Worm (Caenorhabditis elegans) whole organism, young adult: ENCODE data around the gene coq-8.

Source experiments
- D2030.7 ChIP-seq: fragments of 200-800 bp; sonication (Bioruptor generic); IDR thresholded peaks from 2 replicates; pipeline ENCODE4 v1.3.6; 2022; ENCODE audit warnings: missing genetic modification reagents, missing genetic modification characterization, missing compliant biosample characterization
- F23B12.7 ChIP-seq: sonication (generic microtip); optimal IDR thresholded peaks from 2 replicates; lab custom pipeline; 2017; ENCODE audit warnings: missing genetic modification characterization, mild to moderate bottlenecking, missing compliant biosample characterization, antibody characterized with exemption, moderate library complexity; ENCODE audit not compliant: insufficient read depth
- F33H1.4 ChIP-seq: fragments of 200-800 bp; sonication (Bioruptor generic); IDR thresholded peaks from 2 replicates; pipeline ENCODE4 v1.3.6; 2022; ENCODE audit warnings: missing genetic modification reagents, missing genetic modification characterization, missing compliant biosample characterization
- F39B2.1 ChIP-seq: fragments of 200-800 bp; sonication (Bioruptor generic); IDR thresholded peaks from 2 replicates; pipeline ENCODE4 v1.3.6; 2022; ENCODE audit warnings: missing genetic modification reagents, missing genetic modification characterization, missing compliant biosample characterization
- F52B5.7 ChIP-seq: sonication (generic microtip); optimal IDR thresholded peaks from 2 replicates; lab custom pipeline; 2016; ENCODE audit warnings: mild to moderate bottlenecking, missing genetic modification characterization, missing compliant biosample characterization
- F55B11.4 ChIP-seq: sonication (generic microtip); optimal IDR thresholded peaks from 2 replicates; lab custom pipeline; 2016; ENCODE audit warnings: missing compliant biosample characterization, missing genetic modification characterization, borderline replicate concordance; ENCODE audit not compliant: insufficient read depth
- ZK185.1 ChIP-seq: sonication (generic microtip); optimal IDR thresholded peaks from 2 replicates; lab custom pipeline; 2016; ENCODE audit warnings: mild to moderate bottlenecking, missing genetic modification characterization, missing compliant biosample characterization; ENCODE audit not compliant: poor library complexity, severe bottlenecking
- ama-1 ChIP-seq, 3 experiments: fragments of 150-350 bp in 1 of 3; sonication (generic microtip) in 2 of 3; optimal IDR thresholded peaks; 2 replicates each; lab custom pipeline; 2014 to 2018; ENCODE audit warnings: missing biosample characterization in 2 of 3, missing genetic modification characterization in 2 of 3, missing genetic modification reagents in 2 of 3
- athp-1 ChIP-seq: sonication (generic microtip); optimal IDR thresholded peaks from 2 replicates; lab custom pipeline; 2017; ENCODE audit warnings: mild to moderate bottlenecking, missing genetic modification characterization, missing compliant biosample characterization
- ceh-40 ChIP-seq: fragments of 200-800 bp; sonication (Bioruptor generic); IDR thresholded peaks from 2 replicates; pipeline ENCODE4 v1.3.6; 2022; ENCODE audit warnings: missing genetic modification characterization, missing compliant biosample characterization
- ceh-58 ChIP-seq: fragments of 200-800 bp; sonication (Bioruptor generic); IDR thresholded peaks from 2 replicates; pipeline ENCODE4 v1.3.6; 2022; ENCODE audit warnings: missing genetic modification characterization, missing compliant biosample characterization
- ceh-79 ChIP-seq: sonication (generic microtip); optimal IDR thresholded peaks from 2 replicates; lab custom pipeline; 2017; ENCODE audit warnings: mild to moderate bottlenecking, missing genetic modification characterization, missing compliant biosample characterization
- chd-7 ChIP-seq: sonication (generic microtip); optimal IDR thresholded peaks from 2 replicates; lab custom pipeline; 2016; ENCODE audit warnings: mild to moderate bottlenecking, missing genetic modification characterization, moderate library complexity, missing compliant biosample characterization
- efl-1 ChIP-seq: fragments of 150-350 bp; optimal IDR thresholded peaks from 2 replicates; lab custom pipeline; 2014; ENCODE audit warnings: missing biosample characterization, missing genetic modification reagents, missing genetic modification characterization
- egrh-3 ChIP-seq: fragments of 200-800 bp; sonication (Bioruptor generic); IDR thresholded peaks from 2 replicates; pipeline ENCODE4 v1.3.6; 2022; ENCODE audit warnings: missing genetic modification reagents, missing genetic modification characterization, missing compliant biosample characterization
- hsf-1 ChIP-seq: fragments of 200-800 bp; sonication (Bioruptor generic); IDR thresholded peaks from 2 replicates; pipeline ENCODE4 v1.3.6; 2022; ENCODE audit warnings: missing genetic modification reagents, missing genetic modification characterization, missing compliant biosample characterization
- lag-1 ChIP-seq: fragments of 200-800 bp; sonication (Bioruptor generic); IDR thresholded peaks from 2 replicates; pipeline ENCODE4 v1.3.6; 2022; ENCODE audit warnings: missing genetic modification reagents, missing genetic modification characterization, missing compliant biosample characterization
- let-526 ChIP-seq: fragments of 200-800 bp; sonication (Bioruptor generic); IDR thresholded peaks from 2 replicates; pipeline ENCODE4 v1.3.6; 2022; ENCODE audit warnings: missing genetic modification reagents, missing genetic modification characterization, missing compliant biosample characterization
- let-607 ChIP-seq, 2 experiments: fragments of 200-800 bp in 1 of 2; sonication (Bioruptor generic) in 1 of 2; sonication (generic microtip) in 1 of 2; optimal IDR thresholded peaks; 2 replicates each; lab custom pipeline; 2016 to 2018; ENCODE audit warnings: mild to moderate bottlenecking in 2 of 2, missing compliant biosample characterization in 2 of 2, missing genetic modification characterization in 2 of 2, moderate library complexity in 2 of 2, missing genotype in 1 of 2
- lin-54 ChIP-seq: fragments of 200-800 bp; sonication (Bioruptor generic); optimal IDR thresholded peaks from 2 replicates; lab custom pipeline; 2018; ENCODE audit warnings: mild to moderate bottlenecking, missing genetic modification characterization, missing compliant biosample characterization
- lsl-1 ChIP-seq: fragments of 200-800 bp; sonication (Bioruptor generic); optimal IDR thresholded peaks from 2 replicates; lab custom pipeline; 2018; ENCODE audit warnings: mild to moderate bottlenecking, missing genetic modification characterization, moderate library complexity, missing compliant biosample characterization
- madf-8 ChIP-seq: fragments of 200-800 bp; sonication (Bioruptor generic); conservative IDR thresholded peaks from 2 replicates; pipeline ENCODE4 v1.3.6; 2022; ENCODE audit warnings: missing genetic modification reagents, missing genetic modification characterization, missing compliant biosample characterization
- mel-28 ChIP-seq: sonication (generic microtip); optimal IDR thresholded peaks from 2 replicates; lab custom pipeline; 2016; ENCODE audit warnings: borderline replicate concordance, mild to moderate bottlenecking, missing genetic modification characterization, missing compliant biosample characterization
- mxl-1 ChIP-seq: sonication (generic microtip); optimal IDR thresholded peaks from 2 replicates; lab custom pipeline; 2016; ENCODE audit warnings: missing genetic modification characterization, missing compliant biosample characterization
- nfya-2 ChIP-seq: fragments of 200-800 bp; sonication (Bioruptor generic); IDR thresholded peaks from 2 replicates; pipeline ENCODE4 v1.3.6; 2022; ENCODE audit warnings: missing genetic modification reagents, missing genetic modification characterization, missing compliant biosample characterization
- nfyb-1 ChIP-seq: fragments of 200-800 bp; sonication (Bioruptor generic); IDR thresholded peaks from 2 replicates; pipeline ENCODE4 v1.3.6; 2022; ENCODE audit warnings: missing genetic modification reagents, missing genetic modification characterization, missing compliant biosample characterization
- nhr-120 ChIP-seq: fragments of 200-800 bp; sonication (Bioruptor generic); IDR thresholded peaks from 2 replicates; pipeline ENCODE4 v1.3.6; 2022; ENCODE audit warnings: missing genetic modification characterization, missing compliant biosample characterization
- pha-4 ChIP-seq: fragments of 150-350 bp; sonication (generic microtip); optimal IDR thresholded peaks from 2 replicates; lab custom pipeline; 2014; ENCODE audit warnings: missing biosample characterization, missing genetic modification reagents, missing genetic modification characterization
- rec-8 ChIP-seq, 2 experiments: sonication (generic microtip); optimal IDR thresholded peaks; 2 replicates each; lab custom pipeline; 2016; ENCODE audit warnings: mild to moderate bottlenecking in 2 of 2, missing genetic modification characterization in 2 of 2, missing genetic modification reagents in 2 of 2, missing genotype in 2 of 2, missing biosample characterization in 1 of 2, missing compliant biosample characterization in 1 of 2, moderate library complexity in 1 of 2
- sea-2 ChIP-seq: fragments of 200-800 bp; sonication (Bioruptor generic); IDR thresholded peaks from 2 replicates; pipeline ENCODE4 v1.3.6; 2022; ENCODE audit warnings: missing genetic modification characterization, missing compliant biosample characterization
- snpc-4 ChIP-seq, 5 experiments: fragments of 150-350 bp in 1 of 5; sonication (generic microtip) in 4 of 5; optimal IDR thresholded peaks; 2 replicates each; lab custom pipeline; 2014 to 2018; ENCODE audit warnings: missing genetic modification characterization in 5 of 5, missing biosample characterization in 3 of 5, antibody characterized with exemption in 2 of 5, mild to moderate bottlenecking in 2 of 5, missing compliant biosample characterization in 2 of 5, missing genotype in 2 of 5, moderate library complexity in 2 of 5, missing genetic modification reagents in 1 of 5
- unc-130 ChIP-seq: sonication (generic microtip); optimal IDR thresholded peaks from 2 replicates; lab custom pipeline; 2016; ENCODE audit warnings: missing genetic modification reagents, missing genetic modification characterization, missing compliant biosample characterization
- ztf-3 ChIP-seq: fragments of 200-800 bp; sonication (Bioruptor generic); optimal IDR thresholded peaks from 2 replicates; lab custom pipeline; 2018; ENCODE audit warnings: mild to moderate bottlenecking, missing genetic modification characterization, missing compliant biosample characterization

Gene coq-8

DNA sequence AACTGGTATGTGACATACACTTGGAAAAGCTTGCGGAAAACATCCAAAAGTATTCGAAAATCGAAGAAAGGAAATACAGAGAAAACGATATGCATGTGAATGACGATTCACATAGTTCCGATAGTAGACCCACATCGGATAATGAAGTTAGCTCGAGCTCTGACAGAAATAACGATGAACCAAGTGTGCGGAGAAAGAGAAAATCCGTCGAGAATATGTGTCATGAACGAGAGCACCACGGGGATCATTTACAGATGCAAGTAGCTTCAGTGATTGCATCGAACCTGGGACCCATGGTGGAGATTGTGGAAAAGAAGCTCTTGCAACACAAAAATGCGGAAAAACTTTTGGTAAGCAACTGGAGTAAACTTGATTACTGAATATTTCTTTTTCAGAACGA, 6.2 kb upstream of the coq-8 start:
- no peak for TF ChIP-seq ztf-3 (GFP tag; lab: Kevin White, UChicago)
- TF ChIP-seq lsl-1 (GFP tag; lab: Kevin White, UChicago): no peak
- no peak for TF ChIP-seq unc-130
- no peak for TF ChIP-seq efl-1 (GFP tag; lab: Kevin White, UChicago)
- TF ChIP-seq let-607 (tag; optimal IDR thresholded peaks at IDR 0.05; lab: Kevin White, UChicago): no peak
- TF ChIP-seq athp-1: no peak
- no peak for TF ChIP-seq egrh-3 (GFP tag; lab: Robert Waterston, UW)
- TF ChIP-seq ceh-40: no peak

DNA sequence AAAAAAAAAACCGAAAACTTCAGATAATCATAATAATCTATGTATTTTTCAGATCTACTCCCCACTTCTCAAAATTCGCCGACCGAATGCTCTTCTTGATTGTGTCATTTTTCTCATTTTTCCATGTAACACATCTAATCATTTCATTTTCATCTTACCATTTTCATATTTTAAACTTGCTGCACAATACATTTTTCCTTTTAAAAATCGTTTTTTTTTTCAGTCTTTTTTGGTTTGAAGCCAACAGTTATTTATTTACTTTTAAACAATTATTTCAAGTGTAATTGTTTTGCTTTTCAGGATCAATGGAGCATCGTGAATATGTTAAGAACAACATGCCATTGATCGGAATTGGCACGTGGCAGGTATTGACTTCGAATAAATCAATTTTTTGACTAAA, 4.2 kb upstream of the coq-8 start, which contains the start of gene C35D10.6:
C35D10.6 (plus strand) TSS at position 301 of the 400 bp plus-strand sequence.
- TF ChIP-seq unc-130: no peak
- no peak for TF ChIP-seq lag-1 (GFP tag; lab: Robert Waterston, UW)
- TF ChIP-seq madf-8: no peak

DNA sequence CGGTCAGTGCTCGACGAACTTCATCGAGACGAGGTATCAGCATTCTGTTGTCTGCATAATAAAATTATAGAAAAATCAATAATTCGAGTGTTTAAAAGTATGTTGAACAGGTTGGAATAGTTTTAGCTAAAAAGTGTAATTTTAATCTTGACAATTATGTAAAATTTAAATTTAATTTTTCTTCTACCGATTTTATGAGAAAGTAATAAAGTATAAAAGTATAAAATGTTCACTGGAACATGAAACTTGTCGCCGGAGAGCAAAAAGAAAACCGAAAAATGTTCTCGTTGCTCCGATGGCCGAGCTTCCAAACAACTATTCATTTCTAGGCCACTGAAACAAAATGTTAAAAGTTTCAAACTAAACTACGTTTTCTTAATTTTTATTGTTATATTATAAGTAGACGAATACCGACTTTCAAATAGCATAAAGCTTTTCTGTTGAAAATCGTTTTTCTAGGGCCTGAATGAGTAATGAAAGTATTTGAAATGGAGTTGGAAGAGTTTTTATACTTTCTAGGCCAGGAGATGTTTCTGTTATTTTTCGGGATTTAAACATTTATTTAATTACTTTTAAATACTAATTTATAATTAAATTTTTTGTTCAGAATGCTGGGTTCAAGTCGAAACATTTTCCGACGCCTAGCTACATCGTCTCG, 1.4 kb upstream of the coq-8 start, which contains the start of the genes C35D10.10 and C35D10.5:
C35D10.10 (minus strand) TSS at position 51 of the 658 bp plus-strand sequence.
C35D10.5 (plus strand) TSS at position 608 of the 658 bp plus-strand sequence.
- TF ChIP-seq unc-130 (peak; percentile 10), rec-8 (tag; optimal IDR thresholded peaks at IDR 0.05; lab: Kevin White, UChicago) (peak in 1 of 2 experiments; percentile 20), F55B11.4 (tag; lab: Kevin White, UChicago) (no peak), ama-1 (optimal IDR thresholded peaks at IDR 0.05; lab: Kevin White, UChicago) (no peak), ama-1 (GFP tag; optimal IDR thresholded peaks at IDR 0.05; lab: Kevin White, UChicago) (no peak), ZK185.1 (tag; lab: Kevin White, UChicago) (no peak), hsf-1 (GFP tag; lab: Robert Waterston, UW) (no peak), F52B5.7 (tag; lab: Kevin White, UChicago) (no peak), F33H1.4 (no peak), let-526 (no peak), F39B2.1 (no peak), pha-4 (tag; lab: Kevin White, UChicago) (no peak), sea-2 (GFP tag; lab: Robert Waterston, UW) (no peak)

DNA sequence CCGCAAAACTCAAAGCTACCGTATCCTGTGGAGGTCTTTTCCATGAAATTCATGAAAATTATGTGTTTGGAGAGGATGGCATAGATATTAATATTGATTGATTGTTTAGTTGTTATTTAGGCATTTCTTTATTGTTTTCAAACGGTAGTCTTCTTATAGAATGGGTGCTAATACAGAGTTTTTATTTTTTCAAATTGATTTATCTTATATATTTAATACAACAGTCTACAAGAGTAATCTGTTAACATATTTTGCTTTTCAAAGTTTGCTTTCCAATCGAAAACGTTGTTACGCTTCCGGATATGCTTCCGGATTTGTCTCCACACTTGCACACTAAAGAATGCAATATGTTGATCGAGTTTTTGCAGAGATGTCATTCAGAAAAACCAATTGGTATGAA, 3.5 kb downstream of the coq-8 start, which contains the start of gene C35D10.17:
C35D10.17 (plus strand) TSS at position 301 of the 400 bp plus-strand sequence.
- TF ChIP-seq egrh-3 (GFP tag; lab: Robert Waterston, UW) (no peak), ceh-40 (no peak), nfya-2 (GFP tag; lab: Robert Waterston, UW) (no peak), lin-54 (no peak), mxl-1 (tag; lab: Kevin White, UChicago) (no peak), nhr-120 (GFP tag; lab: Robert Waterston, UW) (no peak), ceh-79 (no peak), lag-1 (GFP tag; lab: Robert Waterston, UW) (no peak), D2030.7 (GFP tag; lab: Robert Waterston, UW) (no peak), nfyb-1 (GFP tag; lab: Robert Waterston, UW) (no peak), mel-28 (tag; lab: Kevin White, UChicago) (no peak)

DNA sequence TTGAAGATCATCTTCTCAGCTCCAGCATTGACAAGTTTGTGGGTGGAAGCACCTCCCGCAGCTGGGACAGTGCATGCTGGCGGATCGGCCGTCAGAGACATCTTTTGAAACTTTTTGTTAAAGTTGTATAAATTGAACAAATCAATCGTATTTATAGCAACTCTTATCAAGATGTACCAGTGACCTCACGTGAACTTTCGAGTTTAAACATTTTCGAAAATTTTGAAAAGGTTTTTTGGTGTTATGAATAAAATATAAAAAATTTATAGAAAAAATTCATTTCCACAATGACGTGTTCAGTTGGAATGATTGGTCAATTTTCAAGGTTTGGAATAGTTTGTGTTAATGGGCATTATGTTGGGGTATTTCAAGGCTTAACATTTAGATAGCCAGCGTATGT, 5.4 kb downstream of the coq-8 start, which contains the start of the genes msd-4 and C35D10.3:
msd-4 (minus strand) TSS at position 101 of the 400 bp plus-strand sequence.
C35D10.3 (plus strand) TSS at position 279 of the 400 bp plus-strand sequence.
- TF ChIP-seq chd-7 (no peak), ceh-58 (GFP tag; lab: Robert Waterston, UW) (no peak), F23B12.7 (tag; lab: Kevin White, UChicago) (no peak), snpc-4 (GFP tag; optimal IDR thresholded peaks at IDR 0.05; lab: Kevin White, UChicago) (no peak), snpc-4 (tag; optimal IDR thresholded peaks at IDR 0.05; lab: Kevin White, UChicago) (no peak)
